Fruit fly (Drosophila melanogaster) whole organism, embryonic: Measurements from ENCODE around the gene CG4593.

Source experiments
- Abd-B ChIP-seq: fragments of 200-800 bp; sonication (Bioruptor generic); optimal IDR thresholded peaks from 2 replicates; lab custom pipeline; 2018; ENCODE audit warnings: missing biosample characterization, mild to moderate bottlenecking, missing genetic modification characterization, moderate library complexity
- B-H1 ChIP-seq: fragments of 200-800 bp; sonication (Bioruptor generic); IDR thresholded peaks from 3 replicates; pipeline ENCODE4 v1.3.6; 2022; ENCODE audit warnings: missing biosample characterization, missing genetic modification characterization
- CG17361 ChIP-seq: fragments of 200-800 bp; sonication (Bioruptor generic); IDR thresholded peaks from 3 replicates; pipeline ENCODE4 v1.3.6; 2022; ENCODE audit warnings: missing biosample characterization, missing genetic modification characterization
- CG9437 ChIP-seq: fragments of 200-800 bp; sonication (Bioruptor generic); optimal IDR thresholded peaks from 2 replicates; lab custom pipeline; 2018; ENCODE audit warnings: missing biosample characterization, mild to moderate bottlenecking, missing genetic modification characterization
- ato ChIP-seq: fragments of 200-800 bp; sonication (Bioruptor generic); IDR thresholded peaks from 2 replicates; pipeline ENCODE4 v1.3.6; 2022; ENCODE audit warnings: missing biosample characterization, missing genetic modification characterization; ENCODE audit not compliant: partially characterized antibody
- caup ChIP-seq: fragments of 200-800 bp; sonication (Bioruptor generic); optimal IDR thresholded peaks from 3 replicates; lab custom pipeline; 2017; ENCODE audit warnings: missing biosample characterization, mild to moderate bottlenecking, missing genetic modification characterization, moderate library complexity; ENCODE audit not compliant: severe bottlenecking
- dm ChIP-seq: fragments of 200-800 bp; sonication (Bioruptor generic); optimal IDR thresholded peaks from 3 replicates; lab custom pipeline; 2016; ENCODE audit warnings: missing biosample characterization, missing genetic modification characterization
- grn ChIP-seq: fragments of 200-800 bp; sonication (Bioruptor generic); optimal IDR thresholded peaks from 3 replicates; lab custom pipeline; 2017; ENCODE audit warnings: missing biosample characterization, missing genetic modification characterization
- gsb ChIP-seq: fragments of 200-800 bp; sonication (Bioruptor generic); IDR thresholded peaks from 2 replicates; pipeline ENCODE4 v1.3.6; 2022; ENCODE audit warnings: missing biosample characterization, missing genetic modification characterization
- repo ChIP-seq: fragments of 200-800 bp; sonication (Bioruptor generic); optimal IDR thresholded peaks from 2 replicates; lab custom pipeline; 2016; ENCODE audit warnings: missing biosample characterization, missing genetic modification characterization
- vnd ChIP-seq: fragments of 200-800 bp; sonication (Bioruptor generic); IDR thresholded peaks from 3 replicates; pipeline ENCODE4 v1.3.6; 2022; ENCODE audit warnings: missing biosample characterization, missing genetic modification characterization; ENCODE audit not compliant: partially characterized antibody

dm6 chrX:7040205-7040866 lies 26.6 kb downstream of the CG4593 start, which contains the start of gene CG14427:
- TF ChIP-seq vnd (GFP tag; lab: Robert Waterston, UW) (no peak), ato (GFP tag; lab: Robert Waterston, UW) (no peak), CG9437 (GFP tag; lab: Kevin White, UChicago) (no peak), repo (no peak), Abd-B (GFP tag; lab: Kevin White, UChicago) (no peak), CG17361 (GFP tag; lab: Robert Waterston, UW) (no peak), grn (GFP tag; lab: Kevin White, UChicago) (no peak), dm (GFP tag; lab: Kevin White, UChicago) (no peak), caup (GFP tag; lab: Kevin White, UChicago) (no peak), B-H1 (GFP tag; lab: Robert Waterston, UW) (no peak), gsb (GFP tag; lab: Robert Waterston, UW) (no peak)
